Worm (Caenorhabditis elegans) whole organism, young adult: ENCODE results near the gene mrpl-18.

ENCODE experiments used
- cebp-1 ChIP-seq, 2 experiments: fragments of 200-800 bp in 1 of 2; sonication (Bioruptor generic) in 1 of 2; sonication (generic microtip) in 1 of 2; IDR thresholded peaks in 1 of 2; optimal IDR thresholded peaks in 1 of 2; 2 replicates each; pipeline versions ENCODE4 v1.3.6 to Lab custom; 2017 to 2022; ENCODE audit warnings: missing compliant biosample characterization in 2 of 2, missing genetic modification characterization in 2 of 2, mild to moderate bottlenecking in 1 of 2, missing genetic modification reagents in 1 of 2, moderate library complexity in 1 of 2
- hmg-1.2 ChIP-seq: fragments of 200-800 bp; sonication (Bioruptor generic); IDR thresholded peaks from 2 replicates; pipeline ENCODE4 v1.3.6; 2022; ENCODE audit warnings: missing genetic modification reagents, missing genetic modification characterization, missing compliant biosample characterization
- lsl-1 ChIP-seq: fragments of 200-800 bp; sonication (Bioruptor generic); optimal IDR thresholded peaks from 2 replicates; lab custom pipeline; 2018; ENCODE audit warnings: mild to moderate bottlenecking, missing genetic modification characterization, moderate library complexity, missing compliant biosample characterization

mrpl-18 gene

DNA sequence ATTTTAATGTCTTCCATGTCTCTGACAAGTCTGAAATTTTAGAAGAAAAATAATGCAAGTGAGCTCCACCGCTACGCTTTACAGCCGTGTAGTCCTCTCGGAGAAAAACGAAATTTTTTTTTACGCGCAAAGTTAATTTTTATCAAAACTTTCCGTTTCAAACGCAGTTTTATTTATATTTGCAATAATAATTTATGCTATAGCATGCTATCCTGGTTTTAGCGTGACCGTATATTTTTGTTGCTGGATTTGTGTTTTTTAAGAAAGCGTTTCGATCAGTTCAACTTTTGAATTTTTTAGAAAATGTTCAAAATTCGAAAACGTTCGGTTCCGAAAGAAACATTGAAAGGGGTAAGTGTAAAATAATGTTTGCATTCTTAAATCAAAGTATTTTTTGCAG is 46.9 kb downstream of the mrpl-18 start, which contains the start of gene C50C3.1:
Gene C50C3.1 (plus strand): TSS at position 301 of the 400 bp plus-strand sequence.
- TF ChIP-seq lsl-1 (GFP tag; lab: Kevin White, UChicago) (peak; percentile 48), hmg-1.2 (peak; percentile 36; the same call in 1 of the 2 replicates), cebp-1 (GFP tag; IDR thresholded peaks at IDR 0.05; lab: Robert Waterston, UW) (no peak), cebp-1 (tag; optimal IDR thresholded peaks at IDR 0.05; lab: Kevin White, UChicago) (no peak)
